Worm (Caenorhabditis elegans): ENCODE data around the gene ddn-3.

ce11 chrV:14289363-14289762, 21.7 kb downstream of the ddn-3 start, which contains the start of gene F14D7.1:
- no peak for TF ChIP-seq nhr-21 (tag; optimal IDR thresholded peaks at IDR 0.05)
- TF ChIP-seq lsy-2 (tag; optimal IDR thresholded peaks at IDR 0.05), result no peak
- TF ChIP-seq elt-1 (tag; optimal IDR thresholded peaks at IDR 0.05), result no peak
- no peak for TF ChIP-seq nhr-12 (tag; optimal IDR thresholded peaks at IDR 0.05)
- TF ChIP-seq nhr-237 (tag; optimal IDR thresholded peaks at IDR 0.05), result no peak
- no peak for TF ChIP-seq elt-3 (tag; optimal IDR thresholded peaks at IDR 0.05)
- no peak for TF ChIP-seq mdl-1 (tag; optimal IDR thresholded peaks at IDR 0.05)

All from whole organism, L2 larva.